Fruit fly (Drosophila melanogaster): ENCODE data around the gene Oseg2.

dm6 chr3L:2191994-2192450, 37.4 kb upstream of the Oseg2 start, which contains the start of gene CG5707:
- no peak for TF ChIP-seq Dll (optimal IDR thresholded peaks at IDR 0.05)
- TF ChIP-seq psq (optimal IDR thresholded peaks at IDR 0.05), result no peak
- no peak for TF ChIP-seq pan (optimal IDR thresholded peaks at IDR 0.05)
- TF ChIP-seq EcR (GFP tag; optimal IDR thresholded peaks at IDR 0.05), result no peak

Data from whole organism.